Fruit fly (Drosophila melanogaster): ENCODE results near the gene CG6026.

CG6026 gene

DNA sequence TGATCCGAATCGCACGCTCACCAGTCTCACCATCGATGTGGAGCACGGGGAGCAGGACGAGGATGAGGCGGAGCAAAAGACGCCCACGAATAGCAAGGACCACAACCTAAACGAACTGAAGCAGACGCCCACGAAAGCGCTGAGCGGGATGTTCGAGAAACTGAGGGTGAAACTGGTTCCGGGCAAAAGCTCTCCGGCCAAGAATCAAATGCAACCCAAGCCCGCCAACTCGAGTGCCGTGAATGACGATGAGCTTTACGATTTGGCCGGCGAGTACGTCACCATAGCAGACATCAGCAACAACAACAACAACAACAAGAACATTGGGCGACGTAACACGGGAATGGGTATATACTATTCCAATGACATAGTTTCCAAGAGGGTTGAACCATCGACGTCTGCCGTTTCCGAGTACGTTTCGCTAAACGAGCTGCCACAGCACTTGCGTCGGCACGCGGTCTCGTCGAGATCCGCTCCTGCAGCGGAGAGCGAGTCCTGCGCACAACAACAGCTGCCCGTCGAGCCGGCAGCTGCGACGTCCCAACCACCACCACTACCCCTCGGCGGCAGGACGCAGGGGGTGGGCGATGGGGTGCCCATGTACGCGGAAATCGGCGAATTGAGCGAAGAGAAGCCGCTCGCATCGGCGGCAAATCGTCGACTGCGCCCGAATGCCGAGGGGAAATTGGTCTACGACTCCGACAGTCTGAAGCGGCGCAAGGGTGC lies 15.9 kb upstream of the CG6026 start:
- TF ChIP-seq CG30403 (GFP tag; optimal IDR thresholded peaks at IDR 0.05) (no peak), bcd (GFP tag; optimal IDR thresholded peaks at IDR 0.05) (no peak), CG16863 (GFP tag; optimal IDR thresholded peaks at IDR 0.05) (no peak), salm (tag; optimal IDR thresholded peaks at IDR 0.05) (no peak), dmrt99B (tag; optimal IDR thresholded peaks at IDR 0.05) (no peak), trh (GFP tag; optimal IDR thresholded peaks at IDR 0.05) (no peak), cato (GFP tag; optimal IDR thresholded peaks at IDR 0.05; ENCODE audit: borderline replicate concordance) (no peak), CG8944 (GFP tag; optimal IDR thresholded peaks at IDR 0.05) (no peak), Dll (GFP tag; IDR thresholded peaks at IDR 0.05; ENCODE audit: partially characterized antibody) (peak; percentile 41; the same call in 1 of the 4 replicates), Med (GFP tag) (peak; percentile 61), Hey (tag; optimal IDR thresholded peaks at IDR 0.05) (no peak), BEAF-32 (GFP tag; optimal IDR thresholded peaks at IDR 0.05) (no peak), Neu2 (GFP tag; optimal IDR thresholded peaks at IDR 0.05; ENCODE audit: borderline replicate concordance) (no peak), hbn (GFP tag; IDR thresholded peaks at IDR 0.05; ENCODE audit: partially characterized antibody) (no peak), CG4328 (GFP tag; optimal IDR thresholded peaks at IDR 0.05) (no peak), CG6791 (GFP tag; IDR thresholded peaks at IDR 0.05; ENCODE audit: partially characterized antibody) (no peak), CG17361 (GFP tag; IDR thresholded peaks at IDR 0.05) (no peak), chinmo (GFP tag; IDR thresholded peaks at IDR 0.05; ENCODE audit: partially characterized antibody) (0 out of 4 replicates have a peak, but pooled peaks have one; percentile 39), CkIIα-i1 (GFP tag; IDR thresholded peaks at IDR 0.05) (no peak), Poxn (GFP tag; IDR thresholded peaks at IDR 0.05) (no peak), Jarid2 (GFP tag; optimal IDR thresholded peaks at IDR 0.05) (no peak), z (GFP tag; IDR thresholded peaks at IDR 0.05) (no peak), caup (GFP tag; optimal IDR thresholded peaks at IDR 0.05; ENCODE audit: severe bottlenecking) (no peak), CG9437 (GFP tag; optimal IDR thresholded peaks at IDR 0.05) (peak; percentile 84), B-H1 (GFP tag; IDR thresholded peaks at IDR 0.05) (no peak), CG34224 (GFP tag; IDR thresholded peaks at IDR 0.05; ENCODE audit: partially characterized antibody) (0 out of 3 replicates have a peak, but pooled peaks have one; percentile 9), Nf-YB (GFP tag; optimal IDR thresholded peaks at IDR 0.05) (no peak), ssp (GFP tag; IDR thresholded peaks at IDR 0.05) (no peak), CG13287 (GFP tag; IDR thresholded peaks at IDR 0.05; ENCODE audit: partially characterized antibody) (no peak), ERR (GFP tag; optimal IDR thresholded peaks at IDR 0.05) (no peak), schlank (tag; optimal IDR thresholded peaks at IDR 0.05) (no peak), CG3065 (GFP tag; optimal IDR thresholded peaks at IDR 0.05) (no peak), eyg (GFP tag; optimal IDR thresholded peaks at IDR 0.05) (no peak), CG9932 (GFP tag; IDR thresholded peaks at IDR 0.05) (no peak), chif (GFP tag; optimal IDR thresholded peaks at IDR 0.05) (no peak), odd (GFP tag; optimal IDR thresholded peaks at IDR 0.05) (no peak), Ravus (GFP tag; IDR thresholded peaks at IDR 0.05) (no peak), bsh (GFP tag; optimal IDR thresholded peaks at IDR 0.05) (no peak), CG18011 (GFP tag; optimal IDR thresholded peaks at IDR 0.05) (no peak), pan (optimal IDR thresholded peaks at IDR 0.05) (no peak), pan (GFP tag; optimal IDR thresholded peaks at IDR 0.05 in 1 of 2, IDR thresholded peaks at IDR 0.05 in 1 of 2) (no peak), CG8281 (tag; optimal IDR thresholded peaks at IDR 0.05) (no peak), Antp (GFP tag; optimal IDR thresholded peaks at IDR 0.05) (no peak), CG15073 (GFP tag; optimal IDR thresholded peaks at IDR 0.05) (no peak), Dp (GFP tag; optimal IDR thresholded peaks at IDR 0.05) (peak; percentile 49), vnd (GFP tag; IDR thresholded peaks at IDR 0.05; ENCODE audit: partially characterized antibody) (no peak), CG7786 (GFP tag; optimal IDR thresholded peaks at IDR 0.05) (no peak), sd (tag; optimal IDR thresholded peaks at IDR 0.05) (peak; percentile 36), jigr1 (GFP tag; IDR thresholded peaks at IDR 0.05) (no peak)
